Fruit fly (Drosophila melanogaster) Kc167 (cell line): ENCODE data around the gene CG6800.

Source experiments
- Myc ChIP-seq: fragments of >200 bp; optimal IDR thresholded peaks from 2 replicates; lab custom pipeline; 2017; ENCODE audit warnings: missing external identifiers
- Sin3A ChIP-seq: fragments of >200 bp; optimal IDR thresholded peaks from 2 replicates; lab custom pipeline; 2018; ENCODE audit warnings: missing external identifiers
- h ChIP-seq: fragments of >200 bp; optimal IDR thresholded peaks from 3 replicates; lab custom pipeline; 2018; ENCODE audit warnings: missing external identifiers
- insv ChIP-seq: fragments of >200 bp; optimal IDR thresholded peaks from 3 replicates; lab custom pipeline; 2018; ENCODE audit warnings: missing external identifiers
- psq ChIP-seq: fragments of >200 bp; optimal IDR thresholded peaks from 2 replicates; lab custom pipeline; 2017; ENCODE audit warnings: missing external identifiers
- ttk ChIP-seq: sonication (Bioruptor generic); optimal IDR thresholded peaks from 2 replicates; lab custom pipeline; 2017; ENCODE audit warnings: missing external identifiers

DNA sequence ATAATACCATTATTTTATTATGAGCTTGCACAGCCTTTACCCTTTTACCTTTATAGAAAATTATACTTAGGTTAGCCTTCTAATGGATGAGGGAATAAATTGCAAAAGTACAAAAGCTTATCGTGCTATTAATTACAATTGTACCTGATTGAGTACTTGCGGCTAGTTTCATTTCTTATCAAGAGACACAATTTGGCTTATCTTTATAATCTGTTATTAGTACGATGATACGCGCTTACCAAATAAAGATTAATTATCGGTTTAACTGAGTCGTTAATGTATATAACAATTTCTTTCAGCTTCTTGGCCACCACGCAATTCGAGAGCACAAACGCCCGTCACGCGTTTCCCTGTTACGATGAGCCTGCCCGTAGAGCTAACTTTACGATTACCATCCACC lies 30.1 kb upstream of the CG6800 start:
- TF ChIP-seq psq (lab: Kevin White, UChicago) = no peak
- TF ChIP-seq h (lab: Kevin White, UChicago) = no peak
- no peak for TF ChIP-seq Sin3A
- no peak for TF ChIP-seq insv (lab: Kevin White, UChicago)
- no peak for TF ChIP-seq ttk (lab: Kevin White, UChicago)
- TF ChIP-seq Myc (lab: Kevin White, UChicago) = no peak
